Worm (Caenorhabditis elegans) whole organism, young adult: Measurements from ENCODE around the gene ogdh-1.

Experiments used
- F55B11.4 ChIP-seq: sonication (generic microtip); optimal IDR thresholded peaks from 2 replicates; lab custom pipeline; 2016; ENCODE audit warnings: missing compliant biosample characterization, missing genetic modification characterization, borderline replicate concordance; ENCODE audit not compliant: insufficient read depth
- K11D2.4 ChIP-seq: fragments of 200-800 bp; sonication (Bioruptor generic); IDR thresholded peaks from 2 replicates; pipeline ENCODE4 v1.3.6; 2022; ENCODE audit warnings: missing genetic modification reagents, missing genetic modification characterization, missing compliant biosample characterization
- ama-1 ChIP-seq, 3 experiments: fragments of 150-350 bp in 1 of 3; sonication (generic microtip) in 2 of 3; optimal IDR thresholded peaks; 2 replicates each; lab custom pipeline; 2014 to 2018; ENCODE audit warnings: missing biosample characterization in 2 of 3, missing genetic modification characterization in 2 of 3, missing genetic modification reagents in 2 of 3
- aptf-2 ChIP-seq: fragments of 200-800 bp; sonication (Bioruptor generic); conservative IDR thresholded peaks from 2 replicates; pipeline ENCODE4 v1.3.6; 2022; ENCODE audit warnings: missing genetic modification reagents, missing genetic modification characterization, missing compliant biosample characterization
- attf-3 ChIP-seq: fragments of 200-800 bp; sonication (Bioruptor generic); conservative IDR thresholded peaks from 2 replicates; pipeline ENCODE4 v1.3.6; 2022; ENCODE audit warnings: missing genetic modification reagents, missing genetic modification characterization, missing compliant biosample characterization
- bed-1 ChIP-seq: fragments of 200-800 bp; sonication (Bioruptor generic); IDR thresholded peaks from 2 replicates; pipeline ENCODE4 v1.3.6; 2022; ENCODE audit warnings: missing genetic modification reagents, missing genetic modification characterization, missing compliant biosample characterization
- die-1 ChIP-seq: sonication (generic microtip); optimal IDR thresholded peaks from 2 replicates; lab custom pipeline; 2016; ENCODE audit warnings: missing genotype, mild to moderate bottlenecking, missing genetic modification characterization, missing compliant biosample characterization
- hlh-26 ChIP-seq: fragments of 200-800 bp; sonication (Bioruptor generic); conservative IDR thresholded peaks from 2 replicates; pipeline ENCODE4 v1.3.6; 2022; ENCODE audit warnings: missing genetic modification reagents, missing genetic modification characterization, missing compliant biosample characterization
- hmg-1.2 ChIP-seq: fragments of 200-800 bp; sonication (Bioruptor generic); IDR thresholded peaks from 2 replicates; pipeline ENCODE4 v1.3.6; 2022; ENCODE audit warnings: missing genetic modification reagents, missing genetic modification characterization, missing compliant biosample characterization
- pha-4 ChIP-seq: fragments of 150-350 bp; sonication (generic microtip); optimal IDR thresholded peaks from 2 replicates; lab custom pipeline; 2014; ENCODE audit warnings: missing biosample characterization, missing genetic modification reagents, missing genetic modification characterization
- somi-1 ChIP-seq: fragments of 200-800 bp; sonication (Bioruptor generic); optimal IDR thresholded peaks from 2 replicates; lab custom pipeline; 2018; ENCODE audit warnings: mild to moderate bottlenecking, missing genetic modification characterization, missing compliant biosample characterization
- zfh-2 ChIP-seq: fragments of 200-800 bp; sonication (Bioruptor generic); conservative IDR thresholded peaks from 2 replicates; pipeline ENCODE4 v1.3.6; 2022; ENCODE audit warnings: missing genetic modification reagents, missing genetic modification characterization, missing compliant biosample characterization
- ztf-28 ChIP-seq: fragments of 200-800 bp; sonication (Bioruptor generic); IDR thresholded peaks from 2 replicates; pipeline ENCODE4 v1.3.6; 2022; ENCODE audit warnings: missing genetic modification reagents, missing genetic modification characterization, missing compliant biosample characterization
- ztf-6 ChIP-seq: fragments of 200-800 bp; sonication (Bioruptor generic); IDR thresholded peaks from 2 replicates; pipeline ENCODE4 v1.3.6; 2022; ENCODE audit warnings: missing genetic modification reagents, missing genetic modification characterization, missing compliant biosample characterization

ce11 chrIV:4669242-4669641 lies 34.6 kb downstream of the ogdh-1 start, which contains the start of gene F29B9.12:
- no peak for TF ChIP-seq ztf-28
- TF ChIP-seq hlh-26 (GFP tag; lab: Robert Waterston, UW): no peak
- no peak for TF ChIP-seq pha-4 (tag; lab: Kevin White, UChicago)
- TF ChIP-seq attf-3 (GFP tag; lab: Robert Waterston, UW): no peak
- TF ChIP-seq ama-1 (optimal IDR thresholded peaks at IDR 0.05; lab: Kevin White, UChicago): no peak
- no peak for TF ChIP-seq ama-1 (GFP tag; optimal IDR thresholded peaks at IDR 0.05; lab: Kevin White, UChicago)
- TF ChIP-seq somi-1: no peak
- no peak for TF ChIP-seq F55B11.4 (tag; lab: Kevin White, UChicago)
- no peak for TF ChIP-seq hmg-1.2 (GFP tag; lab: Robert Waterston, UW)
- TF ChIP-seq ztf-6 (GFP tag; lab: Robert Waterston, UW): no peak
- TF ChIP-seq zfh-2 (GFP tag; lab: Robert Waterston, UW): no peak
- no peak for TF ChIP-seq K11D2.4 (GFP tag; lab: Robert Waterston, UW)
- no peak for TF ChIP-seq aptf-2 (GFP tag; lab: Robert Waterston, UW)
- no peak for TF ChIP-seq die-1 (tag; lab: Kevin White, UChicago)
- TF ChIP-seq bed-1 (GFP tag; lab: Robert Waterston, UW): no peak
